Worm (Caenorhabditis elegans) whole organism, young adult: ENCODE data around the gene CC8.3.

Experiments
- B0261.1 ChIP-seq: sonication (generic microtip); optimal IDR thresholded peaks from 2 replicates; lab custom pipeline; 2016; ENCODE audit warnings: mild to moderate bottlenecking, missing genetic modification characterization, moderate library complexity, missing compliant biosample characterization
- efl-1 ChIP-seq: fragments of 150-350 bp; optimal IDR thresholded peaks from 2 replicates; lab custom pipeline; 2014; ENCODE audit warnings: missing biosample characterization, missing genetic modification reagents, missing genetic modification characterization
- nhr-90 ChIP-seq: sonication (generic microtip); optimal IDR thresholded peaks from 2 replicates; lab custom pipeline; 2016; ENCODE audit warnings: missing genotype, mild to moderate bottlenecking, missing genetic modification characterization, missing compliant biosample characterization
- repo-1 ChIP-seq: sonication (generic microtip); optimal IDR thresholded peaks from 2 replicates; lab custom pipeline; 2017; ENCODE audit warnings: mild to moderate bottlenecking, missing genetic modification characterization, missing compliant biosample characterization

ce11 chrIV:3667796-3668195 is 25.7 kb upstream of the CC8.3 start:
- TF ChIP-seq B0261.1 (tag; lab: Kevin White, UChicago) (no peak), repo-1 (tag; lab: Kevin White, UChicago) (no peak), efl-1 (GFP tag; lab: Kevin White, UChicago) (no peak), nhr-90 (tag; lab: Kevin White, UChicago) (no peak)
